Fruit fly (Drosophila melanogaster) whole organism, larva: ENCODE results near the gene jdp.

Experiments used
- noc ChIP-seq: fragments of 200-800 bp; sonication (Bioruptor generic); optimal IDR thresholded peaks from 3 replicates; lab custom pipeline; 2019; ENCODE audit warnings: missing biosample characterization, mild to moderate bottlenecking, missing genetic modification characterization, moderate library complexity

Gene jdp

dm6 chr3R:30536432-30536831, 9.6 kb upstream of the jdp start:
- TF ChIP-seq noc (tag; lab: Kevin White, UChicago), result no peak

- TF ChIP-seq noc (tag; lab: Kevin White, UChicago), result no peak
Measured at dm6 chr3R:30534444-30534843, 7.6 kb upstream of the jdp start.

dm6 chr3R:30531989-30532653, 5.3 kb upstream of the jdp start, which contains the start of gene tmod:
Gene tmod, plus strand, starts transcription at chr3R:30532607.
- no peak for TF ChIP-seq noc (tag; lab: Kevin White, UChicago)

dm6 chr3R:30531129-30531708, 4.4 kb upstream of the jdp start:
- TF ChIP-seq noc (tag; lab: Kevin White, UChicago), result no peak

dm6 chr3R:30529570-30529969, 2.7 kb upstream of the jdp start:
- TF ChIP-seq noc (tag; lab: Kevin White, UChicago), result no peak

- no peak for TF ChIP-seq noc (tag; lab: Kevin White, UChicago)
Measured at dm6 chr3R:30528692-30529305, 2.0 kb upstream of the jdp start.

- TF ChIP-seq noc (tag; lab: Kevin White, UChicago), result no peak
Measured at dm6 chr3R:30525629-30526028, 1.2 kb downstream of the jdp start.

- TF ChIP-seq noc (tag; lab: Kevin White, UChicago), result no peak
Measured at dm6 chr3R:30518274-30518873, 8.5 kb downstream of the jdp start.

- no peak for TF ChIP-seq noc (tag; lab: Kevin White, UChicago)
Measured at dm6 chr3R:30514255-30514827, 12.5 kb downstream of the jdp start, which contains the start of the genes CG31524 and CG9698. Gene CG31524, minus strand, starts transcription at chr3R:30514355. Gene CG9698, plus strand, starts transcription at chr3R:30514777.

dm6 chr3R:30512114-30512513, 14.7 kb downstream of the jdp start, which contains the start of gene PH4alphaNE2:
Gene PH4alphaNE2, minus strand, starts transcription at chr3R:30512214.
- no peak for TF ChIP-seq noc (tag; lab: Kevin White, UChicago)

dm6 chr3R:30507723-30508122, 19.1 kb downstream of the jdp start, which contains the start of gene CG34041:
Gene CG34041, plus strand, starts transcription at chr3R:30508023.
- TF ChIP-seq noc (tag; lab: Kevin White, UChicago), result no peak

dm6 chr3R:30505561-30506037, 21.2 kb downstream of the jdp start, which contains the start of the genes PH4alphaSG1 and CG15539:
Gene PH4alphaSG1, minus strand, starts transcription at chr3R:30505661.
Gene CG15539, plus strand, starts transcription at chr3R:30505987.
- TF ChIP-seq noc (tag; lab: Kevin White, UChicago), result no peak

dm6 chr3R:30503406-30503805, 23.4 kb downstream of the jdp start, which contains the start of gene CG31371:
Gene CG31371, minus strand, starts transcription at chr3R:30503506.
- no peak for TF ChIP-seq noc (tag; lab: Kevin White, UChicago)

dm6 chr3R:30501174-30501573, 25.7 kb downstream of the jdp start:
- peak; percentile 36 for TF ChIP-seq noc (tag; lab: Kevin White, UChicago)

- TF ChIP-seq noc (tag; lab: Kevin White, UChicago), result no peak
Measured at dm6 chr3R:30500226-30500625, 26.6 kb downstream of the jdp start, which contains the start of gene PH4alphaNE1. Gene PH4alphaNE1, minus strand, starts transcription at chr3R:30500326.
